Worm (Caenorhabditis elegans): ENCODE measurements around the gene brap-2.

brap-2 gene

DNA sequence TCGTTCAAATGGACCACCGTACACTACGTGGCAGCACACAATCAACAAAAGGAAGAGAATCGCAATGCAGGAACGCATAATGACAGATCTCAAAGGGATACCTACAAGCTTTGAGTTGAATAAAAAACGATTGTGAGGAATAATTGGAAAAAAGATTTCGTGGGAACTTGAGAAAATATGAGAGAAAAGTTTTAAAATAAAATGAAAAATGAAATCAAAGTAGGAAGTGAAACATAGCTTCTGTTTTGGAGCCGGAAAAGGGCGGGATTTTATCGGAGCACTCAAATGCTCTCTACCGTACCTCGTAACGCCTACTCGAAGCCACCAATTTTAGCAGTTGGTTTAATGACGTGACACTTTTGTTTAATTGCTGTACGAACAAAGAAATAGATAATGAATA is 48.2 kb downstream of the brap-2 start, which contains the start of gene F09E5.14:
F09E5.14 (minus strand) TSS at position 101 of the 400 bp plus-strand sequence.
- no peak for TF ChIP-seq mdl-1 (tag; optimal IDR thresholded peaks at IDR 0.05)
- no peak for TF ChIP-seq fos-1 (tag; optimal IDR thresholded peaks at IDR 0.05)
- TF ChIP-seq nhr-28 (tag; optimal IDR thresholded peaks at IDR 0.05), result no peak
- no peak for TF ChIP-seq ceh-82 (tag; optimal IDR thresholded peaks at IDR 0.05)
- no peak for TF ChIP-seq snpc-4 (tag; optimal IDR thresholded peaks at IDR 0.05)
- no peak for TF ChIP-seq fkh-10 (GFP tag; optimal IDR thresholded peaks at IDR 0.05)
- TF ChIP-seq ceh-16 (tag; optimal IDR thresholded peaks at IDR 0.05), result no peak
- TF ChIP-seq nhr-237 (tag; optimal IDR thresholded peaks at IDR 0.05), result no peak
- TF ChIP-seq mml-1 (tag; optimal IDR thresholded peaks at IDR 0.05), result no peak
- TF ChIP-seq jun-1 (tag; optimal IDR thresholded peaks at IDR 0.05), result no peak
- no peak for TF ChIP-seq ztf-4 (tag; optimal IDR thresholded peaks at IDR 0.05)
- no peak for TF ChIP-seq elt-3 (tag; optimal IDR thresholded peaks at IDR 0.05)
- TF ChIP-seq lin-39 (tag; optimal IDR thresholded peaks at IDR 0.05), result no peak
- no peak for TF ChIP-seq elt-1 (tag; optimal IDR thresholded peaks at IDR 0.05)
- no peak for TF ChIP-seq daf-12 (tag; optimal IDR thresholded peaks at IDR 0.05)

DNA sequence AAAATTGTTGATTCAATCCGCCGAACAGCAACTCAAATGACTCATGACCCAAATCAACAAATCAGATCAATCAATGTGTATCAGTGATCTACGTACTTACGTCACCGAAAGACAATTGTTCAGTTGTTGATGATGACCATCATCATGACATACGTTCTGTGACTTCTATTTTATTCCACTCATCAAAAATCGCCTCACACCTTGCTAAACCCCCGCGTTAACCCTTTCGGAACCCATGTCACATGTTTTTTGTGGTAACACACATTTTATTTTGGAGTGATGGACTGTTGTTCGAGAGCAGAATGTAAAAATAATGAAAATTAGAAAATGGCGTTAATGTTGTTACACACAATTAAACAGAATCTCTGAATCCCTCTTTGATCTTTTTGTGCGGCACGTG is 50.6 kb downstream of the brap-2 start:
- TF ChIP-seq fkh-2 (tag; optimal IDR thresholded peaks at IDR 0.05) (no peak), tbx-2 (tag; optimal IDR thresholded peaks at IDR 0.05) (no peak), ceh-82 (tag; optimal IDR thresholded peaks at IDR 0.05) (no peak), nhr-67 (tag; optimal IDR thresholded peaks at IDR 0.05) (no peak), egl-5 (tag; optimal IDR thresholded peaks at IDR 0.05) (no peak), eor-1 (tag; optimal IDR thresholded peaks at IDR 0.05) (no peak), fos-1 (tag; optimal IDR thresholded peaks at IDR 0.05) (no peak), daf-12 (tag; optimal IDR thresholded peaks at IDR 0.05) (no peak), pqm-1 (tag; optimal IDR thresholded peaks at IDR 0.05) (no peak), ztf-4 (tag; optimal IDR thresholded peaks at IDR 0.05) (no peak), mdl-1 (tag; optimal IDR thresholded peaks at IDR 0.05) (no peak), pha-4 (tag; optimal IDR thresholded peaks at IDR 0.05) (no peak), sea-2 (GFP tag; optimal IDR thresholded peaks at IDR 0.05) (no peak), nhr-23 (tag; optimal IDR thresholded peaks at IDR 0.05) (no peak)

DNA sequence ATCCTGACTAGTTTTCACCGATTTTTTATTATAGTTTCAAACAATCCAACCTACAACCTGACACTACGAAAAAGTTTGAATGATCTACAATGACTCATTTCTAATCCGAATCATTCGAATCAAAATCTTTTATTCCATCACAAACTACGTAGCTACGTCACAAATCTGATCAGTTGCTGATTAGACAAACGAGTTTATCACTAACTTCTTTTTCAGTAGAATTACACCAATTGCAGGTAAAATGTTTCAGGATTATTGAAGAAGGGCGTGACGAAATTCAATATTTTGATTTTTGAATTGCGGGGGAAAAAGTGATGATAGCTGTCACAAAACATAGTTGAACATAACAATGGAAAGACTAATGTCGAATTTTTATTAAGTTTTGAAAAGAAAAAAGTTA is 51.4 kb downstream of the brap-2 start:
- TF ChIP-seq R02D3.7 (tag; optimal IDR thresholded peaks at IDR 0.05), result no peak
- no peak for TF ChIP-seq lin-15B (tag; optimal IDR thresholded peaks at IDR 0.05)
- TF ChIP-seq pha-4 (tag; optimal IDR thresholded peaks at IDR 0.05), result no peak
- no peak for TF ChIP-seq lsy-12 (tag; optimal IDR thresholded peaks at IDR 0.05)
- TF ChIP-seq egl-5 (tag; optimal IDR thresholded peaks at IDR 0.05), result no peak
- no peak for TF ChIP-seq fkh-10 (GFP tag; optimal IDR thresholded peaks at IDR 0.05)
- TF ChIP-seq lin-39 (tag; optimal IDR thresholded peaks at IDR 0.05), result no peak
- no peak for TF ChIP-seq pqm-1 (tag; optimal IDR thresholded peaks at IDR 0.05)
- TF ChIP-seq zag-1 (tag; optimal IDR thresholded peaks at IDR 0.05), result no peak
- TF ChIP-seq skn-1 (tag; optimal IDR thresholded peaks at IDR 0.05), result no peak
- no peak for TF ChIP-seq ztf-4 (tag; optimal IDR thresholded peaks at IDR 0.05)
- TF ChIP-seq nhr-23 (tag; optimal IDR thresholded peaks at IDR 0.05), result no peak
- TF ChIP-seq ama-1 (optimal IDR thresholded peaks at IDR 0.05), result no peak
- TF ChIP-seq hmg-11 (tag; optimal IDR thresholded peaks at IDR 0.05), result no peak
- no peak for TF ChIP-seq unc-62 (GFP tag; optimal IDR thresholded peaks at IDR 0.05)
- no peak for TF ChIP-seq sea-2 (GFP tag; optimal IDR thresholded peaks at IDR 0.05)
- TF ChIP-seq ztf-11 (tag; optimal IDR thresholded peaks at IDR 0.05), result no peak
- no peak for TF ChIP-seq eor-1 (tag; optimal IDR thresholded peaks at IDR 0.05)
- no peak for TF ChIP-seq nhr-237 (tag; optimal IDR thresholded peaks at IDR 0.05)
- no peak for TF ChIP-seq ceh-9 (tag; optimal IDR thresholded peaks at IDR 0.05)

DNA sequence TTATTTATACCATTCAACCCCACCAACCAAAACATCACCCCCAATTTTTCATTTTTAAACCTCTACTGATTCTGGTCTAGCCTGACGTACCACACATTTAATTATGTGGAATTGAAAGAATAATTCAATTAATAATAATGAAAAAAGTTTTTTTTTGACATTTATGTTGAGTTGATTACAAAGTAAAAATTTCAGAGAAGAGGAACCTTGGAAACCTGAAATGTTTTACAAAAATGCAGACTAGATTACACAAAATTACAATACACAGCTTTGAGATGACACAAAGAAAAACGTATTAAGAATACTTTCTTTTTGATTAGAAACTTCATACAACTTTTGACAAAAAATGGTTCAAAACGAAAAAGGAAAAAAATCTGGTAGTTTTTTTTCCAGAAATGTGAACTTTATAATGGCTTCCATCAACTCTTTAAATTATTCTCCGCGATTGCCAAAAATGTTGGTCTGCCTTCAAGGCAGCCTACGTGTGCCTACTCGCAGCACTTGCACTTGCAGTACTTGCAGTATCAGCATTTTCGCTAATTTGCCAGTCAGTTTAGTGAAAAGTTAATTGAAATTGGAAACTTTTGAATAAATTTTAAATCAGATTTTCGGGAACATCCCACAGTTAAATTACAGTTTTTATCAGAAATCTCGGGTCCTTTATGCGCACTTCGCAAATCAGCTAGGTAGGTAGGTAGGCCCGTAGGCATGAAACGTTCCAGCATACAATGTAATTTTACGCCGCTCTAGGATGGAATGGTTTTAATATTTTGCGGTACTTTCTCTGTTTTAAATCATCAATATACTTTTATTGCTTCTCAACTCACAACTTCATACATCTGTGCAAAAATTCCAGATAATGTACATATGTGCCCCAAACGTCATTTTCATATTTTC is 52.1 kb downstream of the brap-2 start:
- TF ChIP-seq pha-4 (tag; optimal IDR thresholded peaks at IDR 0.05) (peak; percentile 23), zag-1 (tag; optimal IDR thresholded peaks at IDR 0.05) (no peak), ceh-28 (tag; optimal IDR thresholded peaks at IDR 0.05) (peak; percentile 8), fos-1 (tag; optimal IDR thresholded peaks at IDR 0.05) (peak; percentile 12), pqm-1 (tag; optimal IDR thresholded peaks at IDR 0.05) (no peak), ztf-11 (tag; optimal IDR thresholded peaks at IDR 0.05) (no peak), lsy-12 (tag; optimal IDR thresholded peaks at IDR 0.05) (peak; percentile 40), jun-1 (tag; optimal IDR thresholded peaks at IDR 0.05) (peak; percentile 27), ztf-4 (tag; optimal IDR thresholded peaks at IDR 0.05) (no peak)

Measured in whole organism, L3 larva.